Fruit fly (Drosophila melanogaster) whole organism, prepupa: Measurements from ENCODE around the gene CG31229.

Source experiments
- CG10631 ChIP-seq: fragments of 200-800 bp; sonication (Bioruptor generic); optimal IDR thresholded peaks from 2 replicates; lab custom pipeline; 2016; ENCODE audit warnings: missing biosample characterization, missing genetic modification characterization
- CG10669 ChIP-seq: fragments of 200-800 bp; sonication (Bioruptor generic); optimal IDR thresholded peaks from 3 replicates; lab custom pipeline; 2018; ENCODE audit warnings: missing biosample characterization, mild to moderate bottlenecking, missing genetic modification characterization, moderate library complexity
- CG11294 ChIP-seq: fragments of 200-800 bp; sonication (Bioruptor generic); IDR thresholded peaks from 2 replicates; pipeline ENCODE4 v1.3.6; 2022; ENCODE audit warnings: missing biosample characterization, missing genetic modification characterization
- CG11762 ChIP-seq: fragments of 200-800 bp; sonication (Bioruptor generic); optimal IDR thresholded peaks from 3 replicates; lab custom pipeline; 2016; ENCODE audit warnings: missing biosample characterization, missing genetic modification characterization; ENCODE audit not compliant: insufficient read depth
- CG15336 ChIP-seq: fragments of 200-800 bp; sonication (Bioruptor generic); IDR thresholded peaks from 2 replicates; pipeline ENCODE4 v1.3.6; 2022; ENCODE audit warnings: missing biosample characterization, missing genetic modification characterization
- CG1621 ChIP-seq: fragments of 200-800 bp; sonication (Bioruptor generic); optimal IDR thresholded peaks from 3 replicates; lab custom pipeline; 2018; ENCODE audit warnings: missing biosample characterization, mild to moderate bottlenecking, missing genetic modification characterization
- CG31627 ChIP-seq: fragments of 200-800 bp; sonication (Bioruptor generic); optimal IDR thresholded peaks from 3 replicates; lab custom pipeline; 2016; ENCODE audit warnings: missing biosample characterization, missing genetic modification characterization
- CG32006 ChIP-seq: fragments of 200-800 bp; sonication (Bioruptor generic); optimal IDR thresholded peaks from 3 replicates; lab custom pipeline; 2017; ENCODE audit warnings: missing biosample characterization, mild to moderate bottlenecking, missing genetic modification characterization
- CG34406 ChIP-seq: fragments of 200-800 bp; sonication (Bioruptor generic); optimal IDR thresholded peaks from 3 replicates; lab custom pipeline; 2016; ENCODE audit warnings: missing biosample characterization, missing genetic modification characterization
- CG4318 ChIP-seq: fragments of 200-800 bp; sonication (Bioruptor generic); optimal IDR thresholded peaks from 3 replicates; lab custom pipeline; 2017; ENCODE audit warnings: missing biosample characterization, mild to moderate bottlenecking, missing genetic modification characterization
- CG6163 ChIP-seq: fragments of 200-800 bp; sonication (Bioruptor generic); IDR thresholded peaks from 3 replicates; pipeline ENCODE4 v1.3.6; 2022; ENCODE audit warnings: missing biosample characterization, missing genetic modification characterization
- CG6276 ChIP-seq: fragments of 200-800 bp; sonication (Bioruptor generic); optimal IDR thresholded peaks from 2 replicates; lab custom pipeline; 2017; ENCODE audit warnings: missing biosample characterization, mild to moderate bottlenecking, missing genetic modification characterization
- CG6792 ChIP-seq: fragments of 200-800 bp; sonication (Bioruptor generic); optimal IDR thresholded peaks from 3 replicates; lab custom pipeline; 2016; ENCODE audit warnings: missing biosample characterization, missing genetic modification characterization
- CG6808 ChIP-seq: fragments of 200-800 bp; sonication (Bioruptor generic); optimal IDR thresholded peaks from 3 replicates; lab custom pipeline; 2017; ENCODE audit warnings: missing biosample characterization, missing genetic modification characterization, mild to moderate bottlenecking, moderate library complexity, missing genetic modification reagents
- CG6854 ChIP-seq: fragments of 200-800 bp; sonication (Bioruptor generic); optimal IDR thresholded peaks from 2 replicates; lab custom pipeline; 2017; ENCODE audit warnings: missing biosample characterization, mild to moderate bottlenecking, missing genetic modification characterization
- CG8119 ChIP-seq: fragments of 200-800 bp; sonication (Bioruptor generic); IDR thresholded peaks from 3 replicates; pipeline ENCODE4 v1.3.6; 2022; ENCODE audit warnings: missing biosample characterization, missing genetic modification characterization
- CG8632 ChIP-seq: fragments of 200-800 bp; sonication (Bioruptor generic); optimal IDR thresholded peaks from 3 replicates; lab custom pipeline; 2016; ENCODE audit warnings: missing biosample characterization, missing genetic modification characterization
- Eip75B ChIP-seq: fragments of 200-800 bp; sonication (Bioruptor generic); optimal IDR thresholded peaks from 3 replicates; lab custom pipeline; 2016; ENCODE audit warnings: missing biosample characterization, missing genetic modification characterization
- Eip78C ChIP-seq: fragments of 200-800 bp; sonication (Bioruptor generic); peaks from one replicate; lab custom pipeline; 2016; ENCODE audit warnings: missing biosample characterization, missing genetic modification characterization
- Eip93F ChIP-seq: fragments of 200-800 bp; sonication (Bioruptor generic); optimal IDR thresholded peaks from 2 replicates; lab custom pipeline; 2016; ENCODE audit warnings: missing biosample characterization, mild to moderate bottlenecking, missing genetic modification characterization
- Ets21C ChIP-seq: fragments of 200-800 bp; sonication (Bioruptor generic); optimal IDR thresholded peaks from 3 replicates; lab custom pipeline; 2016; ENCODE audit warnings: missing biosample characterization, missing genetic modification characterization
- Ets96B ChIP-seq: fragments of 200-800 bp; optimal IDR thresholded peaks from 2 replicates; lab custom pipeline; 2019; ENCODE audit warnings: missing biosample characterization, mild to moderate bottlenecking, missing genetic modification characterization, moderate library complexity
- Hr39 ChIP-seq: fragments of 200-800 bp; sonication (Bioruptor generic); optimal IDR thresholded peaks from 2 replicates; lab custom pipeline; 2016; ENCODE audit warnings: missing biosample characterization, missing genetic modification characterization
- Hr4 ChIP-seq: fragments of 200-800 bp; sonication (Bioruptor generic); optimal IDR thresholded peaks from 3 replicates; lab custom pipeline; 2016; ENCODE audit warnings: missing biosample characterization, missing genetic modification characterization
- Met ChIP-seq: fragments of 200-800 bp; sonication (Bioruptor generic); optimal IDR thresholded peaks from 3 replicates; lab custom pipeline; 2016; ENCODE audit warnings: missing biosample characterization, missing genetic modification characterization
- OdsH ChIP-seq: fragments of 200-800 bp; sonication (Bioruptor generic); optimal IDR thresholded peaks from 3 replicates; lab custom pipeline; 2016; ENCODE audit warnings: missing biosample characterization, missing genetic modification characterization
- Smox ChIP-seq: fragments of 200-800 bp; sonication (Bioruptor generic); optimal IDR thresholded peaks from 3 replicates; lab custom pipeline; 2016; ENCODE audit warnings: missing biosample characterization, missing genetic modification characterization
- Sox102F ChIP-seq: fragments of 200-800 bp; sonication (Bioruptor generic); optimal IDR thresholded peaks from 2 replicates; lab custom pipeline; 2016; ENCODE audit warnings: missing biosample characterization, mild to moderate bottlenecking, missing genetic modification characterization
- Sox14 ChIP-seq: fragments of 200-800 bp; sonication (Bioruptor generic); optimal IDR thresholded peaks from 3 replicates; lab custom pipeline; 2016; ENCODE audit warnings: missing biosample characterization, missing genetic modification characterization
- achi ChIP-seq: fragments of 200-800 bp; sonication (Bioruptor generic); optimal IDR thresholded peaks from 3 replicates; lab custom pipeline; 2016; ENCODE audit warnings: missing biosample characterization, missing genetic modification characterization
- dac ChIP-seq: fragments of 200-800 bp; sonication (Bioruptor generic); optimal IDR thresholded peaks from 2 replicates; lab custom pipeline; 2017; ENCODE audit warnings: missing biosample characterization, mild to moderate bottlenecking, missing genetic modification characterization
- eg ChIP-seq: fragments of 200-800 bp; sonication (Bioruptor generic); IDR thresholded peaks from 3 replicates; pipeline ENCODE4 v1.3.6; 2022; ENCODE audit warnings: missing biosample characterization, missing genetic modification characterization
- esn ChIP-seq: fragments of 200-800 bp; sonication (Bioruptor generic); optimal IDR thresholded peaks from 2 replicates; lab custom pipeline; 2016; ENCODE audit warnings: missing biosample characterization, mild to moderate bottlenecking, missing genetic modification characterization, moderate library complexity
- fd59A ChIP-seq: fragments of 200-800 bp; sonication (Bioruptor generic); optimal IDR thresholded peaks from 2 replicates; lab custom pipeline; 2017; ENCODE audit warnings: missing biosample characterization, mild to moderate bottlenecking, missing genetic modification characterization, missing genetic modification reagents
- fkh ChIP-seq: fragments of 200-800 bp; sonication (Bioruptor generic); optimal IDR thresholded peaks from 3 replicates; lab custom pipeline; 2017; ENCODE audit warnings: missing biosample characterization, mild to moderate bottlenecking, missing genetic modification characterization, moderate library complexity
- net ChIP-seq: fragments of 200-800 bp; sonication (Bioruptor generic); optimal IDR thresholded peaks from 3 replicates; lab custom pipeline; 2016; ENCODE audit warnings: missing biosample characterization, missing genetic modification characterization
- pdm3 ChIP-seq: fragments of 200-800 bp; sonication (Bioruptor generic); optimal IDR thresholded peaks from 3 replicates; lab custom pipeline; 2016; ENCODE audit warnings: missing biosample characterization, missing genetic modification characterization
- salr ChIP-seq, 2 experiments: fragments of 200-800 bp; sonication (Bioruptor generic); optimal IDR thresholded peaks; 3 replicates each; lab custom pipeline; 2016 to 2018; ENCODE audit warnings: missing biosample characterization in 2 of 2, missing genetic modification characterization in 2 of 2, mild to moderate bottlenecking in 1 of 2
- spab ChIP-seq: fragments of 200-800 bp; sonication (Bioruptor generic); optimal IDR thresholded peaks from 2 replicates; lab custom pipeline; 2017; ENCODE audit warnings: missing biosample characterization, mild to moderate bottlenecking, missing genetic modification characterization, missing genetic modification reagents
- ss ChIP-seq, 2 experiments: fragments of 200-800 bp; sonication (Bioruptor generic); optimal IDR thresholded peaks; 2 replicates in 1 of 2; 3 replicates in 1 of 2; lab custom pipeline; 2017 to 2018; ENCODE audit warnings: mild to moderate bottlenecking in 2 of 2, missing biosample characterization in 2 of 2, missing genetic modification characterization in 2 of 2, moderate library complexity in 1 of 2
- svp ChIP-seq: fragments of 200-800 bp; sonication (Bioruptor generic); peaks from one replicate; lab custom pipeline; 2016; ENCODE audit warnings: missing biosample characterization, missing genetic modification characterization
- topi ChIP-seq: fragments of 200-800 bp; sonication (Bioruptor generic); optimal IDR thresholded peaks from 3 replicates; lab custom pipeline; 2016; ENCODE audit warnings: missing biosample characterization, missing genetic modification characterization
- vri ChIP-seq: fragments of 200-800 bp; sonication (Bioruptor generic); optimal IDR thresholded peaks from 3 replicates; lab custom pipeline; 2016; ENCODE audit warnings: missing biosample characterization, mild to moderate bottlenecking, missing genetic modification characterization

CG31229 gene

DNA sequence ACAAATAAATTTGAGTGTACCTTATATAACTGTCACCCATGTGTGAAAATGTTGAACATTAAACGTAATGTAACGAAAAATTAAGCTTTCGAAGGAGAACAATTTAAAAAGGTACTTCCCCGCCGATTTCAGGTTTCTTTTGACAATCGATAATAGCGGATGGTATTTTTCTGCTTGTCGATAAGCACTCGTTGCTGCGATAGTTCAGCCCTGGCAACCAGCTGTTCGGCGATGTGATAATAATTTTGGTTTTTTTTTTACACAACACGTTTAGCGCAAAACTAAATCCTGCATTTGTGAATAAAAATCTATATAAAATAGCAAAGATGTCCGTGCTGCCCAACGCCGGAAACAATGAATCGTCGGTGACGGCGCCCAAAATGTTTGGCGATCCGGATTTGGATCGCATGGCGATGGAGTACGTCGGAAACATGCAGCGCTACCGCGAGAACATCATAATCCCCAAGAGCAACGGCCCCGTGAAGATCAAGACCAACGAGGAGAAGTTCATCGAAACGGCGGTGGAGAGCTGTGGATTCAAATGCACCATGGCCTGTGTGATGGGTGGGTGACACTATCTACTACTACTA lies at the start of gene CG31229:
Gene CG31229 (plus strand): TSS at position 194 of the 590 bp plus-strand sequence.
- no peak for TF ChIP-seq Hr39
- TF ChIP-seq vri (GFP tag; lab: Kevin White, UChicago), result peak; percentile 80
- TF ChIP-seq CG15336 (GFP tag; lab: Robert Waterston, UW), result peak; percentile 17; the same call in 1 of the 2 replicates
- TF ChIP-seq fd59A (GFP tag; lab: Kevin White, UChicago), result no peak
- peak; percentile 8 for TF ChIP-seq Eip78C
- TF ChIP-seq CG6854 (GFP tag; lab: Kevin White, UChicago), result peak; percentile 41
- no peak for TF ChIP-seq eg (GFP tag; lab: Robert Waterston, UW)

DNA sequence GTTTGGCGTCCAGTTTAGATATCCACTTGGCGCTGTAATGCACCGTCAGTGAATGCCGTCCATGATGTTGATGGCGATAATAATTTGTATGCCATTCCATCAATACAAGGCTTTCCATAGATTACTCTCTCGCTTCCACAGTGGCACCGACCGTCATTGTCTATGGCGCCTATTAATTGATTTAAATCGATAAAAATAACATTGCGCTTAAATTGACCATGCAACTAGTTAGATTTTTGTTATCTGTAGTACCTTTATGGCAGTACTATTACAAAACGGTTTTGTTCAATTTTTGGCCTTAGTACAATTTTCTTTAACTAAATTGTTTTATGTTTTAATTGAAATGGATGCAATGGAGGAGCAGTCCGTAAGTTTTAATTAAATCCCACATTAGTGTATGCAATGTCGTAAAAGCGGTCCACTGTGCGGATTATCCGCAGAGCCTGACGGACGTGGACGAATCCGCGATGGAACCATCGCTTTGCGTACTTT lies 48.2 kb upstream of the CG31229 start:
- TF ChIP-seq CG32006 (GFP tag; lab: Kevin White, UChicago) (peak; percentile 74), OdsH (GFP tag; lab: Kevin White, UChicago) (peak; percentile 5), Hr4 (GFP tag; lab: Kevin White, UChicago) (peak; percentile 65), CG31627 (GFP tag; lab: Kevin White, UChicago) (no peak), Eip78C (peak; percentile 67), CG15336 (GFP tag; lab: Robert Waterston, UW) (peak; percentile 38; the same call in 1 of the 2 replicates), salr (GFP tag; optimal IDR thresholded peaks at IDR 0.05; lab: Kevin White, UChicago) (peak in 1 of 2 experiments; percentile 52), CG4318 (GFP tag; lab: Kevin White, UChicago) (peak; percentile 43), CG6276 (peak; percentile 13), Smox (no peak), CG8119 (GFP tag; lab: Robert Waterston, UW) (peak; percentile 43; the same call in 1 of the 3 replicates), CG11294 (GFP tag; lab: Robert Waterston, UW) (no peak), spab (GFP tag; lab: Kevin White, UChicago) (no peak), Sox14 (peak; percentile 5), Met (no peak)

DNA sequence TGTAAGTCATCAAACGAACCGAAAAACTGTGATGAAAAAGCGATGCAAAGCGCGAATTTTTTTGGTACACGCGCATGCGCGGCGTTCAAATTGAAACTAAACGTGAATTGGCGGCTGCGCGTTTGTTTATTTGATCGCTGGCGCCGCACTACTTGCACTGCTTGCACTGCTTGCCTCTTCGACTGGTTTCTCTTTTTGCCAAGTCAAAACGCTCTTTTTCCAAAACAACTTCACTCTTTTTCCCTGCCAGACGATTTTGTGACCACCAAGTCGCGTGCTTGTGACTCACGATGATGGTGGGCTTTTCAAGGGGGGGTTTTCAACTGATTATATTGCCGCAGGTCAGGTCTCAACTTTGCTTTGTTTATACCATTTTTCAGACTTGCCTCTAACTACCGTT lies 46.4 kb upstream of the CG31229 start, which contains the start of gene CG14304:
Gene CG14304 (minus strand): TSS at position 98 of the 400 bp plus-strand sequence.
- no peak for TF ChIP-seq CG8119 (GFP tag; lab: Robert Waterston, UW)
- no peak for TF ChIP-seq CG11762 (GFP tag; lab: Kevin White, UChicago)
- peak in 1 of 2 experiments; percentile 30 for TF ChIP-seq ss (GFP tag; optimal IDR thresholded peaks at IDR 0.05; lab: Kevin White, UChicago)
- no peak for TF ChIP-seq fkh
- TF ChIP-seq eg (GFP tag; lab: Robert Waterston, UW), result peak; percentile 44; the same call in 1 of the 3 replicates

DNA sequence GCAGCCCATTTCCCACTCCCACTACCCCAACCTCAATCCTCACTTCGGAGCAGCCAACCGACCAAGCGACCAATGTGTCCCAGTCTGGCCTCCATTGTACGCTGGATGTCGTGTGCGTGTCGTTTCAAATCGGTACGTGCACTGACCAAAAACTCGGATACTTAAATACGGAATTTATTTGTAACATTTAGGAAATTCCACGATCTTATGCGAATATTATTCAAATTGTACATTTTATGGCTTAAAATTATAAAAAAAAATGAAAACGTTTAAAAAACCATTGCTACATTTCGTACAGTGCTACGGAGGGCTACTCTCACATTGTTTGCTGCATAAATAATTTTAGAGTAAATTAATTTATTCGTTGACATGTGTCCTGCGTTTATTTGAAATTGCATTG lies 43.1 kb upstream of the CG31229 start:
- TF ChIP-seq CG1621 (tag; lab: Kevin White, UChicago) (no peak), topi (GFP tag; lab: Kevin White, UChicago) (no peak), svp (GFP tag; lab: Kevin White, UChicago) (peak; percentile 47), CG32006 (GFP tag; lab: Kevin White, UChicago) (peak; percentile 73), pdm3 (GFP tag; lab: Kevin White, UChicago) (peak; percentile 53), CG10631 (GFP tag; lab: Kevin White, UChicago) (peak; percentile 26), Sox14 (peak; percentile 13), Ets21C (GFP tag; lab: Kevin White, UChicago) (no peak), Smox (no peak), CG8119 (GFP tag; lab: Robert Waterston, UW) (peak; percentile 83), CG6163 (peak; percentile 69), CG11294 (GFP tag; lab: Robert Waterston, UW) (peak; percentile 42; the same call in 1 of the 2 replicates), Eip93F (GFP tag; lab: Kevin White, UChicago) (no peak), Ets96B (tag; lab: Kevin White, UChicago) (no peak), Eip75B (GFP tag; lab: Kevin White, UChicago) (no peak), CG8632 (GFP tag; lab: Kevin White, UChicago) (no peak), CG6276 (peak; percentile 75), dac (GFP tag; lab: Kevin White, UChicago) (no peak), esn (GFP tag; lab: Kevin White, UChicago) (no peak), CG10669 (GFP tag; lab: Kevin White, UChicago) (no peak), net (GFP tag; lab: Kevin White, UChicago) (peak; percentile 38), OdsH (GFP tag; lab: Kevin White, UChicago) (peak; percentile 49), Hr4 (GFP tag; lab: Kevin White, UChicago) (peak; percentile 82), CG6808 (GFP tag; lab: Kevin White, UChicago) (no peak), Sox102F (GFP tag; lab: Kevin White, UChicago) (no peak), fkh (no peak), CG6792 (GFP tag; lab: Kevin White, UChicago) (no peak), achi (GFP tag; lab: Kevin White, UChicago) (peak; percentile 49), Eip78C (peak; percentile 79), CG34406 (GFP tag; lab: Kevin White, UChicago) (no peak)
